Fruit fly (Drosophila melanogaster) whole organism, embryonic: Measurements from ENCODE around the gene CG3071.

Source experiments
- Awh ChIP-seq: fragments of 200-800 bp; sonication (Bioruptor generic); IDR thresholded peaks from 2 replicates; pipeline ENCODE4, ENCODE4 v1.3.6; 2022; ENCODE audit warnings: missing biosample characterization, missing genetic modification characterization
- CG10543 ChIP-seq: fragments of 200-800 bp; sonication (Bioruptor generic); optimal IDR thresholded peaks from 3 replicates; lab custom pipeline; 2017; ENCODE audit warnings: missing biosample characterization, mild to moderate bottlenecking, missing genetic modification characterization, moderate library complexity
- CG10979 ChIP-seq: fragments of 200-800 bp; sonication (Bioruptor generic); optimal IDR thresholded peaks from 2 replicates; lab custom pipeline; 2018; ENCODE audit warnings: missing biosample characterization, mild to moderate bottlenecking, missing genetic modification characterization, moderate library complexity
- CG11093 ChIP-seq: fragments of 200-800 bp; sonication (Bioruptor generic); IDR thresholded peaks from 3 replicates; pipeline ENCODE4 v1.3.6; 2022; ENCODE audit warnings: missing biosample characterization, missing genetic modification characterization
- CG12659 ChIP-seq: fragments of 200-800 bp; sonication (Bioruptor generic); optimal IDR thresholded peaks from 3 replicates; lab custom pipeline; 2017; ENCODE audit warnings: mild to moderate bottlenecking, missing biosample characterization, missing genetic modification reagents, missing genetic modification characterization
- CG12769 ChIP-seq: fragments of 200-800 bp; sonication (Bioruptor generic); optimal IDR thresholded peaks from 2 replicates; lab custom pipeline; 2019; ENCODE audit warnings: missing biosample characterization, mild to moderate bottlenecking, missing genetic modification characterization, moderate library complexity
- CG13287 ChIP-seq: fragments of 200-800 bp; sonication (Bioruptor generic); IDR thresholded peaks from 2 replicates; pipeline ENCODE4 v1.3.6; 2022; ENCODE audit warnings: missing biosample characterization, missing genetic modification characterization; ENCODE audit not compliant: partially characterized antibody
- CG15073 ChIP-seq: fragments of 200-800 bp; sonication (Bioruptor generic); optimal IDR thresholded peaks from 2 replicates; lab custom pipeline; 2016; ENCODE audit warnings: missing biosample characterization, missing genetic modification characterization
- CG15479 ChIP-seq: fragments of 200-800 bp; sonication (Bioruptor generic); optimal IDR thresholded peaks from 3 replicates; lab custom pipeline; 2019; ENCODE audit warnings: missing biosample characterization, mild to moderate bottlenecking, missing genetic modification characterization, moderate library complexity
- CG16815 ChIP-seq: fragments of 200-800 bp; sonication (Bioruptor generic); optimal IDR thresholded peaks from 3 replicates; lab custom pipeline; 2017; ENCODE audit warnings: missing biosample characterization, mild to moderate bottlenecking, missing genetic modification characterization
- CG18599 ChIP-seq: fragments of 200-800 bp; sonication (Bioruptor generic); optimal IDR thresholded peaks from 3 replicates; lab custom pipeline; 2017; ENCODE audit warnings: missing biosample characterization, missing genetic modification characterization, mild to moderate bottlenecking, moderate library complexity, missing genetic modification reagents
- CG18619 ChIP-seq: fragments of 200-800 bp; sonication (Bioruptor generic); optimal IDR thresholded peaks from 3 replicates; lab custom pipeline; 2017; ENCODE audit warnings: missing biosample characterization, mild to moderate bottlenecking, missing genetic modification characterization
- CG31388 ChIP-seq: fragments of 200-800 bp; sonication (Bioruptor generic); optimal IDR thresholded peaks from 2 replicates; lab custom pipeline; 2016; ENCODE audit warnings: missing biosample characterization, missing genetic modification characterization
- CG3163 ChIP-seq: fragments of 200-800 bp; sonication (Bioruptor generic); optimal IDR thresholded peaks from 3 replicates; lab custom pipeline; 2016; ENCODE audit warnings: missing biosample characterization, missing genetic modification characterization
- CG3281 ChIP-seq: fragments of 200-800 bp; sonication (Bioruptor generic); optimal IDR thresholded peaks from 3 replicates; lab custom pipeline; 2017; ENCODE audit warnings: missing biosample characterization, mild to moderate bottlenecking, missing genetic modification characterization
- CG34376 ChIP-seq: fragments of 200-800 bp; sonication (Bioruptor generic); optimal IDR thresholded peaks from 2 replicates; lab custom pipeline; 2018; ENCODE audit warnings: missing biosample characterization, mild to moderate bottlenecking, missing genetic modification characterization
- CG42726 ChIP-seq: fragments of 200-800 bp; sonication (Bioruptor generic); IDR thresholded peaks from 2 replicates; pipeline ENCODE4 v1.3.6; 2022; ENCODE audit warnings: missing biosample characterization, missing genetic modification characterization; ENCODE audit not compliant: partially characterized antibody
- CG4730 ChIP-seq: fragments of 200-800 bp; sonication (Bioruptor generic); IDR thresholded peaks from 2 replicates; pipeline ENCODE4 v1.3.6; 2022; ENCODE audit warnings: missing biosample characterization, missing genetic modification characterization
- CG4820 ChIP-seq: fragments of 200-800 bp; sonication (Bioruptor generic); optimal IDR thresholded peaks from 3 replicates; lab custom pipeline; 2016; ENCODE audit warnings: missing biosample characterization, missing genetic modification characterization
- CG7839 ChIP-seq: fragments of 200-800 bp; sonication (Bioruptor generic); optimal IDR thresholded peaks from 3 replicates; lab custom pipeline; 2018; ENCODE audit warnings: missing biosample characterization, mild to moderate bottlenecking, missing genetic modification characterization, moderate library complexity
- Eip74EF ChIP-seq, 2 experiments: fragments of 200-800 bp in 1 of 2; fragments of >200 bp in 1 of 2; sonication (Bioruptor generic) in 1 of 2; optimal IDR thresholded peaks; 2 replicates each; lab custom pipeline; 2017 to 2019; ENCODE audit warnings: missing biosample characterization in 2 of 2, missing genetic modification characterization in 2 of 2, mild to moderate bottlenecking in 1 of 2, moderate library complexity in 1 of 2
- NC2β ChIP-seq: fragments of 200-800 bp; sonication (Bioruptor generic); optimal IDR thresholded peaks from 2 replicates; lab custom pipeline; 2016; ENCODE audit warnings: missing biosample characterization, missing genetic modification characterization
- Nf-YA ChIP-seq: fragments of 200-800 bp; sonication (Bioruptor generic); IDR thresholded peaks from 2 replicates; pipeline ENCODE4 v1.3.6; 2022; ENCODE audit warnings: missing biosample characterization, missing genetic modification characterization
- Rfx ChIP-seq: fragments of 200-800 bp; sonication (Bioruptor generic); IDR thresholded peaks from 2 replicates; pipeline ENCODE4 v1.3.6; 2022; ENCODE audit warnings: missing biosample characterization, missing genetic modification characterization
- Trl ChIP-seq, 3 experiments: fragments of >200 bp in 2 of 3; fragments of 200-800 bp in 1 of 3; sonication (Bioruptor generic) in 1 of 3; optimal IDR thresholded peaks; 2 replicates in 1 of 3; 3 replicates in 2 of 3; lab custom pipeline; 2016 to 2017; ENCODE audit warnings: missing biosample characterization in 1 of 3, missing genetic modification characterization in 1 of 3
- Xbp1 ChIP-seq: fragments of 200-800 bp; sonication (Bioruptor generic); optimal IDR thresholded peaks from 3 replicates; lab custom pipeline; 2016; ENCODE audit warnings: missing biosample characterization, mild to moderate bottlenecking, missing genetic modification characterization
- ap ChIP-seq: fragments of 200-800 bp; sonication (Bioruptor generic); IDR thresholded peaks from 2 replicates; pipeline ENCODE4 v1.3.6; 2022; ENCODE audit warnings: missing biosample characterization, missing genetic modification characterization
- cg ChIP-seq: fragments of 200-800 bp; sonication (Bioruptor generic); optimal IDR thresholded peaks from 3 replicates; lab custom pipeline; 2019; ENCODE audit warnings: missing biosample characterization, mild to moderate bottlenecking, missing genetic modification characterization, moderate library complexity
- crp ChIP-seq, 2 experiments: fragments of 200-800 bp; sonication (Bioruptor generic); optimal IDR thresholded peaks; 2 replicates in 1 of 2; 3 replicates in 1 of 2; lab custom pipeline; 2017; ENCODE audit warnings: missing biosample characterization in 2 of 2, missing genetic modification characterization in 2 of 2, mild to moderate bottlenecking in 1 of 2, moderate library complexity in 1 of 2
- dan ChIP-seq: fragments of 200-800 bp; sonication (Bioruptor generic); IDR thresholded peaks from 2 replicates; pipeline ENCODE4 v1.3.6; 2022; ENCODE audit warnings: missing biosample characterization, missing genetic modification characterization
- danr ChIP-seq: fragments of 200-800 bp; sonication (Bioruptor generic); IDR thresholded peaks from 2 replicates; pipeline ENCODE4 v1.3.6; 2022; ENCODE audit warnings: missing biosample characterization, missing genetic modification characterization
- dysf ChIP-seq: fragments of 200-800 bp; sonication (Bioruptor generic); IDR thresholded peaks from 3 replicates; pipeline ENCODE4 v1.3.6; 2022; ENCODE audit warnings: missing biosample characterization, missing genetic modification characterization
- ems ChIP-seq: fragments of 200-800 bp; sonication (Bioruptor generic); optimal IDR thresholded peaks from 3 replicates; lab custom pipeline; 2016; ENCODE audit warnings: missing biosample characterization, missing genetic modification characterization
- esg ChIP-seq: fragments of 200-800 bp; sonication (Bioruptor generic); conservative IDR thresholded peaks from 2 replicates; pipeline ENCODE4 v1.3.6; 2022; ENCODE audit warnings: missing biosample characterization, missing genetic modification characterization
- exex ChIP-seq: fragments of 200-800 bp; sonication (Bioruptor generic); optimal IDR thresholded peaks from 4 replicates; lab custom pipeline; 2018; ENCODE audit warnings: missing biosample characterization, mild to moderate bottlenecking, missing genetic modification characterization, moderate library complexity
- hb ChIP-seq: fragments of 200-800 bp; sonication (Bioruptor generic); IDR thresholded peaks from 3 replicates; pipeline ENCODE4 v1.3.6; 2022; ENCODE audit warnings: missing biosample characterization, missing genetic modification characterization; ENCODE audit not compliant: partially characterized antibody
- lmd ChIP-seq: fragments of 200-800 bp; sonication (Bioruptor generic); IDR thresholded peaks from 2 replicates; pipeline ENCODE4 v1.3.6; 2022; ENCODE audit warnings: missing biosample characterization, missing genetic modification characterization
- maf-S ChIP-seq: fragments of 200-800 bp; sonication (Bioruptor generic); optimal IDR thresholded peaks from 2 replicates; lab custom pipeline; 2016; ENCODE audit warnings: missing biosample characterization, missing genetic modification characterization
- nerfin-2 ChIP-seq: fragments of 200-800 bp; sonication (Bioruptor generic); IDR thresholded peaks from 2 replicates; pipeline ENCODE4 v1.3.6; 2022; ENCODE audit warnings: missing biosample characterization, missing genetic modification characterization; ENCODE audit not compliant: partially characterized antibody
- nmo ChIP-seq: fragments of 200-800 bp; sonication (Bioruptor generic); optimal IDR thresholded peaks from 2 replicates; lab custom pipeline; 2018; ENCODE audit warnings: missing biosample characterization, mild to moderate bottlenecking, missing genetic modification characterization, moderate library complexity
- pho ChIP-seq: fragments of 200-800 bp; sonication (Bioruptor generic); optimal IDR thresholded peaks from 2 replicates; lab custom pipeline; 2016; ENCODE audit warnings: missing biosample characterization, missing genetic modification characterization
- rib ChIP-seq: fragments of 200-800 bp; sonication (Bioruptor generic); IDR thresholded peaks from 2 replicates; pipeline ENCODE4 v1.3.6; 2022; ENCODE audit warnings: missing biosample characterization, missing genetic modification characterization
- run ChIP-seq: fragments of 200-800 bp; sonication (Bioruptor generic); optimal IDR thresholded peaks from 3 replicates; lab custom pipeline; 2018; ENCODE audit warnings: missing biosample characterization, mild to moderate bottlenecking, missing genetic modification characterization
- slbo ChIP-seq: fragments of 200-800 bp; sonication (Bioruptor generic); IDR thresholded peaks from 2 replicates; pipeline ENCODE4 v1.3.6; 2022; ENCODE audit warnings: missing biosample characterization, missing genetic modification characterization
- sob ChIP-seq: fragments of 200-800 bp; sonication (Bioruptor generic); IDR thresholded peaks from 2 replicates; pipeline ENCODE4 v1.3.6; 2022; ENCODE audit warnings: missing biosample characterization, missing genetic modification characterization
- twi ChIP-seq: fragments of 200-800 bp; optimal IDR thresholded peaks from 2 replicates; lab custom pipeline; 2019; ENCODE audit warnings: missing biosample characterization, mild to moderate bottlenecking, missing genetic modification characterization, moderate library complexity
- unc-4 ChIP-seq: fragments of 200-800 bp; sonication (Bioruptor generic); IDR thresholded peaks from 2 replicates; pipeline ENCODE4 v1.3.6; 2022; ENCODE audit warnings: missing biosample characterization, missing genetic modification characterization; ENCODE audit not compliant: partially characterized antibody

The CG3071 gene

dm6 chrX:2297428-2298200, 35.0 kb downstream of the CG3071 start (continued):
- peak; percentile 91 for TF ChIP-seq dan (GFP tag; lab: Robert Waterston, UW)
- TF ChIP-seq sob (GFP tag; lab: Robert Waterston, UW) = peak; percentile 98
- peak; percentile 97 for TF ChIP-seq CG10543 (GFP tag; lab: Kevin White, UChicago)
- TF ChIP-seq danr = peak; percentile 97
- no peak for TF ChIP-seq nerfin-2 (GFP tag; lab: Robert Waterston, UW)
- TF ChIP-seq CG11093 (GFP tag; lab: Robert Waterston, UW) = peak; percentile 98
- TF ChIP-seq Nf-YA (GFP tag; lab: Robert Waterston, UW) = peak; percentile 98
- TF ChIP-seq Xbp1 = peak; percentile 99
- peak; percentile 95 for TF ChIP-seq CG3163 (GFP tag; lab: Kevin White, UChicago)
- peak in 1 of 2 experiments; percentile 72 for TF ChIP-seq crp (GFP tag; optimal IDR thresholded peaks at IDR 0.05; lab: Kevin White, UChicago)
- peak; percentile 98 for TF ChIP-seq CG4820 (GFP tag; lab: Kevin White, UChicago)
- TF ChIP-seq esg = peak; percentile 98
- peak; percentile 99 for TF ChIP-seq Awh (GFP tag; lab: Robert Waterston, UW)
- peak; percentile 94 for TF ChIP-seq rib (GFP tag; lab: Robert Waterston, UW)
- TF ChIP-seq run = peak; percentile 96
- TF ChIP-seq CG31388 (GFP tag; lab: Kevin White, UChicago) = peak; percentile 97
- TF ChIP-seq NC2β = peak; percentile 98
- peak; percentile 99 for TF ChIP-seq CG12659 (GFP tag; lab: Kevin White, UChicago)
- TF ChIP-seq twi (tag; lab: Kevin White, UChicago) = peak; percentile 94
- TF ChIP-seq Rfx = peak; percentile 99
- peak; percentile 99 for TF ChIP-seq CG18599 (GFP tag; lab: Kevin White, UChicago)
- TF ChIP-seq CG4730 (GFP tag; lab: Robert Waterston, UW) = peak; percentile 98
- TF ChIP-seq hb (GFP tag; lab: Robert Waterston, UW) = no peak
- peak; percentile 99 for TF ChIP-seq CG7839 (tag; lab: Kevin White, UChicago)
- TF ChIP-seq ems = peak; percentile 98
- TF ChIP-seq Trl (optimal IDR thresholded peaks at IDR 0.05; lab: Kevin White, UChicago) = peak; percentile 56 to 64
- peak; percentile 98 for TF ChIP-seq Trl (GFP tag; optimal IDR thresholded peaks at IDR 0.05; lab: Kevin White, UChicago)
- peak; percentile 84 for TF ChIP-seq CG15073
- peak; percentile 20 for TF ChIP-seq CG15479 (GFP tag; lab: Kevin White, UChicago)
- TF ChIP-seq pho (GFP tag; lab: Kevin White, UChicago) = peak; percentile 97
- TF ChIP-seq, all 482 proteins: peak for 438

DNA sequence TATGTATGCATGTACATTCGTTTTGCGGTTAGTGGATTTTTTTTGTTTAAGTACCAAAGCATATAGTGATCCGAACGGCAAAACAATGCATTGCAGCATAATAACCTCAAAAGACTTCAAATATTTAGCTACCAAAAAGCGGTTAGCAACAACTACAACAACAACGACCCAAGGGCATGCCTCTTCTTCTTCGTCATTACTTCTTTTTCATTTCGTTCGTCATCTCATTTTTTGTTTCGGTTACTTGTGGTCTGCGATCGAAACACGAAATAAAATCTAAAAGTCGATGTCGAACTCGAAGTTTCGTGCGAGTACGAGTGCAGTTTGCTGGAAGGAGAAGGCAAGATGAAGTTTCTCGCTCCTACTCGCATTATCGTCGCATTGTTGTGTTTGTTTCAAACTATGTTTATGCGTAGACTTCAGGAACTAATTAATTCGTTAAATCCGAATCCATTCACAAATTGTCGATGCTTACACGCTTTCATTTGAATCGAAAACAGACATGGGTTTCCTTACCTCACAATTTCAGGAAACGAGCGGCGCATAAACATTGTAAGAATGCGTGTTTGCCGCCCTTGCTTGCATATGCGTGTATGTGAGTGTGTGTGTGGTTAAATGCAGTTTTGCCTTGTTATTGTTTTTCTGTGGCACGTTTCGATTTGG, 36.2 kb downstream of the CG3071 start:
- peak; percentile 6 for TF ChIP-seq CG3281 (GFP tag; lab: Kevin White, UChicago)
- TF ChIP-seq CG10979 (tag; lab: Kevin White, UChicago) = peak; percentile 90
- TF ChIP-seq CG12769 (tag; lab: Kevin White, UChicago) = peak; percentile 67
- no peak for TF ChIP-seq exex (tag; lab: Kevin White, UChicago)
- no peak for TF ChIP-seq CG42726
- TF ChIP-seq dysf = peak; percentile 66; the same call in 2 of the 3 replicates
- TF ChIP-seq lmd (GFP tag; lab: Robert Waterston, UW) = peak; percentile 59
- peak; percentile 53 for TF ChIP-seq CG16815 (GFP tag; lab: Kevin White, UChicago)
- peak; percentile 47; the same call in 1 of the 2 replicates for TF ChIP-seq slbo (GFP tag; lab: Robert Waterston, UW)
- TF ChIP-seq CG18619 = peak; percentile 47
- TF ChIP-seq CG34376 (GFP tag; lab: Kevin White, UChicago) = no peak
- TF ChIP-seq nmo = peak; percentile 88
- TF ChIP-seq maf-S (GFP tag; lab: Kevin White, UChicago) = peak; percentile 70
- TF ChIP-seq unc-4 (GFP tag; lab: Robert Waterston, UW) = no peak
- TF ChIP-seq cg = peak; percentile 82
- TF ChIP-seq ap (GFP tag; lab: Robert Waterston, UW) = peak; percentile 77
- TF ChIP-seq CG13287 (GFP tag; lab: Robert Waterston, UW) = no peak
- TF ChIP-seq CG11093 (GFP tag; lab: Robert Waterston, UW) = peak; percentile 49; the same call in 1 of the 3 replicates
- peak in 1 of 2 experiments; percentile 82 for TF ChIP-seq Eip74EF (GFP tag; optimal IDR thresholded peaks at IDR 0.05; lab: Kevin White, UChicago)
